Fruit fly (Drosophila melanogaster) whole organism, prepupa: Measurements from ENCODE around the gene CG31778.

Experiments
- CG11294 ChIP-seq: fragments of 200-800 bp; sonication (Bioruptor generic); IDR thresholded peaks from 2 replicates; pipeline ENCODE4 v1.3.6; 2022; ENCODE audit warnings: missing biosample characterization, missing genetic modification characterization
- CG31627 ChIP-seq: fragments of 200-800 bp; sonication (Bioruptor generic); optimal IDR thresholded peaks from 3 replicates; lab custom pipeline; 2016; ENCODE audit warnings: missing biosample characterization, missing genetic modification characterization
- CG8632 ChIP-seq: fragments of 200-800 bp; sonication (Bioruptor generic); optimal IDR thresholded peaks from 3 replicates; lab custom pipeline; 2016; ENCODE audit warnings: missing biosample characterization, missing genetic modification characterization
- CG9139 ChIP-seq: fragments of 200-800 bp; sonication (Bioruptor generic); optimal IDR thresholded peaks from 3 replicates; lab custom pipeline; 2017; ENCODE audit warnings: missing biosample characterization, mild to moderate bottlenecking, missing genetic modification characterization
- acj6 ChIP-seq: fragments of 200-800 bp; sonication (Bioruptor generic); optimal IDR thresholded peaks from 3 replicates; lab custom pipeline; 2016; ENCODE audit warnings: missing biosample characterization, missing genetic modification characterization
- dsx ChIP-seq: fragments of 200-800 bp; optimal IDR thresholded peaks from 3 replicates; lab custom pipeline; 2019; ENCODE audit warnings: missing biosample characterization, mild to moderate bottlenecking, missing genetic modification characterization, moderate library complexity; ENCODE audit not compliant: poor library complexity, severe bottlenecking
- fd59A ChIP-seq: fragments of 200-800 bp; sonication (Bioruptor generic); optimal IDR thresholded peaks from 2 replicates; lab custom pipeline; 2017; ENCODE audit warnings: missing biosample characterization, mild to moderate bottlenecking, missing genetic modification characterization, missing genetic modification reagents
- spab ChIP-seq: fragments of 200-800 bp; sonication (Bioruptor generic); optimal IDR thresholded peaks from 2 replicates; lab custom pipeline; 2017; ENCODE audit warnings: missing biosample characterization, mild to moderate bottlenecking, missing genetic modification characterization, missing genetic modification reagents
- svp ChIP-seq: fragments of 200-800 bp; sonication (Bioruptor generic); peaks from one replicate; lab custom pipeline; 2016; ENCODE audit warnings: missing biosample characterization, missing genetic modification characterization

dm6 chr2L:3700990-3701389 lies 4.3 kb downstream of the CG31778 start, which contains the start of gene CG42467:
- TF ChIP-seq spab (GFP tag; lab: Kevin White, UChicago) (no peak), svp (GFP tag; lab: Kevin White, UChicago) (no peak), CG8632 (no peak), CG31627 (no peak), fd59A (no peak), acj6 (GFP tag; lab: Kevin White, UChicago) (no peak), dsx (GFP tag; lab: Kevin White, UChicago) (no peak), CG9139 (no peak), CG11294 (GFP tag; lab: Robert Waterston, UW) (no peak)
